Worm (Caenorhabditis elegans): Measurements from ENCODE around the gene C25G4.2.

ce11 chrIV:12403440-12403839, 40.4 kb downstream of the C25G4.2 start:
- TF ChIP-seq nhr-237 (tag; optimal IDR thresholded peaks at IDR 0.05) (no peak), nhr-10 (tag; optimal IDR thresholded peaks at IDR 0.05) (no peak), skn-1 (tag; optimal IDR thresholded peaks at IDR 0.05) (no peak), ztf-4 (tag; optimal IDR thresholded peaks at IDR 0.05) (no peak), ztf-11 (tag; optimal IDR thresholded peaks at IDR 0.05) (no peak), elt-3 (tag; optimal IDR thresholded peaks at IDR 0.05) (no peak), nhr-23 (tag; optimal IDR thresholded peaks at IDR 0.05) (no peak)

Measured in whole organism, L2 larva.